Fruit fly (Drosophila melanogaster) whole organism, embryonic: ENCODE data around the gene CG13008.

ENCODE experiments used
- Atf6 ChIP-seq: fragments of 200-800 bp; sonication (Bioruptor generic); IDR thresholded peaks from 2 replicates; pipeline ENCODE4 v1.3.6; 2022; ENCODE audit warnings: missing biosample characterization, missing genetic modification characterization
- Bteb2 ChIP-seq: fragments of 200-800 bp; sonication (Bioruptor generic); optimal IDR thresholded peaks from 2 replicates; lab custom pipeline; 2016; ENCODE audit warnings: missing biosample characterization, missing genetic modification characterization
- CG10321 ChIP-seq: fragments of 200-800 bp; sonication (Bioruptor generic); IDR thresholded peaks from 2 replicates; pipeline ENCODE4 v1.3.6; 2022; ENCODE audit warnings: missing biosample characterization, missing genetic modification characterization
- CG11696 ChIP-seq: fragments of 200-800 bp; sonication (Bioruptor generic); IDR thresholded peaks from 2 replicates; pipeline ENCODE4 v1.3.6; 2022; ENCODE audit warnings: missing biosample characterization, missing genetic modification characterization
- CG15269 ChIP-seq: fragments of 200-800 bp; sonication (Bioruptor generic); optimal IDR thresholded peaks from 2 replicates; lab custom pipeline; 2018; ENCODE audit warnings: missing biosample characterization, mild to moderate bottlenecking, missing genetic modification characterization, moderate library complexity
- CG17359 ChIP-seq: fragments of 200-800 bp; sonication (Bioruptor generic); optimal IDR thresholded peaks from 3 replicates; lab custom pipeline; 2018; ENCODE audit warnings: missing biosample characterization, mild to moderate bottlenecking, missing genetic modification characterization, moderate library complexity
- CG17361 ChIP-seq: fragments of 200-800 bp; sonication (Bioruptor generic); IDR thresholded peaks from 3 replicates; pipeline ENCODE4 v1.3.6; 2022; ENCODE audit warnings: missing biosample characterization, missing genetic modification characterization
- CG17385 ChIP-seq: fragments of 200-800 bp; sonication (Bioruptor generic); optimal IDR thresholded peaks from 3 replicates; lab custom pipeline; 2018; ENCODE audit warnings: missing biosample characterization, mild to moderate bottlenecking, missing genetic modification characterization
- CG18262 ChIP-seq: fragments of 200-800 bp; optimal IDR thresholded peaks from 3 replicates; lab custom pipeline; 2019; ENCODE audit warnings: missing biosample characterization, mild to moderate bottlenecking, missing genetic modification characterization, moderate library complexity
- CG18599 ChIP-seq: fragments of 200-800 bp; sonication (Bioruptor generic); optimal IDR thresholded peaks from 3 replicates; lab custom pipeline; 2017; ENCODE audit warnings: missing biosample characterization, missing genetic modification characterization, mild to moderate bottlenecking, moderate library complexity, missing genetic modification reagents
- CG30403 ChIP-seq: fragments of 200-800 bp; sonication (Bioruptor generic); optimal IDR thresholded peaks from 3 replicates; lab custom pipeline; 2016; ENCODE audit warnings: missing biosample characterization, missing genetic modification characterization
- CG4730 ChIP-seq: fragments of 200-800 bp; sonication (Bioruptor generic); IDR thresholded peaks from 2 replicates; pipeline ENCODE4 v1.3.6; 2022; ENCODE audit warnings: missing biosample characterization, missing genetic modification characterization
- CG7556 ChIP-seq: fragments of 200-800 bp; sonication (Bioruptor generic); optimal IDR thresholded peaks from 2 replicates; lab custom pipeline; 2017; ENCODE audit warnings: missing biosample characterization, mild to moderate bottlenecking, missing genetic modification characterization
- CG7839 ChIP-seq: fragments of 200-800 bp; sonication (Bioruptor generic); optimal IDR thresholded peaks from 3 replicates; lab custom pipeline; 2018; ENCODE audit warnings: missing biosample characterization, mild to moderate bottlenecking, missing genetic modification characterization, moderate library complexity
- CG7963 ChIP-seq: fragments of 200-800 bp; sonication (Bioruptor generic); IDR thresholded peaks from 3 replicates; pipeline ENCODE4 v1.3.6; 2022; ENCODE audit warnings: missing biosample characterization, missing genetic modification characterization; ENCODE audit not compliant: partially characterized antibody
- CG8281 ChIP-seq: fragments of 200-800 bp; sonication (Bioruptor generic); optimal IDR thresholded peaks from 2 replicates; lab custom pipeline; 2018; ENCODE audit warnings: missing biosample characterization, mild to moderate bottlenecking, missing genetic modification characterization, moderate library complexity
- CG9609 ChIP-seq: fragments of 200-800 bp; sonication (Bioruptor generic); optimal IDR thresholded peaks from 3 replicates; lab custom pipeline; 2016; ENCODE audit warnings: missing biosample characterization, missing genetic modification characterization
- CoRest ChIP-seq: fragments of 200-800 bp; sonication (Bioruptor generic); optimal IDR thresholded peaks from 3 replicates; lab custom pipeline; 2018; ENCODE audit warnings: missing biosample characterization, mild to moderate bottlenecking, missing genetic modification characterization, moderate library complexity
- D19A ChIP-seq: fragments of 200-800 bp; optimal IDR thresholded peaks from 3 replicates; lab custom pipeline; 2019; ENCODE audit warnings: missing biosample characterization, mild to moderate bottlenecking, missing genetic modification characterization, moderate library complexity
- E2f2 ChIP-seq: fragments of 200-800 bp; sonication (Bioruptor generic); IDR thresholded peaks from 2 replicates; pipeline ENCODE4 v1.3.6; 2022; ENCODE audit warnings: missing biosample characterization, missing genetic modification characterization
- Ets65A ChIP-seq: fragments of 200-800 bp; sonication (Bioruptor generic); peaks from one replicate; lab custom pipeline; 2016; ENCODE audit warnings: missing biosample characterization, missing genetic modification characterization
- Med ChIP-seq: fragments of 200-800 bp; sonication (Bioruptor generic); peaks from one replicate; lab custom pipeline; 2016; ENCODE audit warnings: missing biosample characterization, missing genetic modification characterization, mild to moderate bottlenecking, inconsistent platforms, moderate library complexity
- Six4 ChIP-seq: fragments of 200-800 bp; sonication (Bioruptor generic); optimal IDR thresholded peaks from 2 replicates; lab custom pipeline; 2016; ENCODE audit warnings: missing biosample characterization, missing genetic modification characterization
- Sox100B ChIP-seq: fragments of 200-800 bp; sonication (Bioruptor generic); optimal IDR thresholded peaks from 3 replicates; lab custom pipeline; 2018; ENCODE audit warnings: missing biosample characterization, mild to moderate bottlenecking, missing genetic modification characterization
- Sox102F ChIP-seq: fragments of 200-800 bp; sonication (Bioruptor generic); optimal IDR thresholded peaks from 2 replicates; lab custom pipeline; 2018; ENCODE audit warnings: missing biosample characterization, mild to moderate bottlenecking, missing genetic modification characterization, moderate library complexity
- ash1 ChIP-seq: fragments of 200-800 bp; sonication (Bioruptor generic); optimal IDR thresholded peaks from 2 replicates; lab custom pipeline; 2018; ENCODE audit warnings: missing biosample characterization, mild to moderate bottlenecking, missing genetic modification characterization
- bcd ChIP-seq: fragments of 200-800 bp; sonication (Bioruptor generic); optimal IDR thresholded peaks from 2 replicates; lab custom pipeline; 2017; ENCODE audit warnings: missing biosample characterization, mild to moderate bottlenecking, missing genetic modification characterization
- cad ChIP-seq: fragments of >200 bp; optimal IDR thresholded peaks from 2 replicates; lab custom pipeline; 2017; ENCODE audit warnings: missing biosample characterization, missing genetic modification characterization
- chinmo ChIP-seq: fragments of 200-800 bp; sonication (Bioruptor generic); IDR thresholded peaks from 4 replicates; pipeline ENCODE4 v1.3.6; 2022; ENCODE audit warnings: missing biosample characterization, missing genetic modification characterization; ENCODE audit not compliant: partially characterized antibody
- fd3F ChIP-seq: fragments of 200-800 bp; sonication (Bioruptor generic); optimal IDR thresholded peaks from 2 replicates; lab custom pipeline; 2018; ENCODE audit warnings: missing biosample characterization, mild to moderate bottlenecking, missing genetic modification characterization, moderate library complexity
- gem ChIP-seq: fragments of 200-800 bp; sonication (Bioruptor generic); optimal IDR thresholded peaks from 2 replicates; lab custom pipeline; 2019; ENCODE audit warnings: missing biosample characterization, mild to moderate bottlenecking, missing genetic modification characterization, moderate library complexity
- lab ChIP-seq: fragments of 200-800 bp; sonication (Bioruptor generic); optimal IDR thresholded peaks from 3 replicates; lab custom pipeline; 2017; ENCODE audit warnings: missing biosample characterization, missing genetic modification characterization, mild to moderate bottlenecking, moderate library complexity, missing genetic modification reagents
- nom ChIP-seq: fragments of 200-800 bp; sonication (Bioruptor generic); optimal IDR thresholded peaks from 2 replicates; lab custom pipeline; 2017; ENCODE audit warnings: missing biosample characterization, missing genetic modification characterization, mild to moderate bottlenecking, moderate library complexity, missing genetic modification reagents
- pnt ChIP-seq: fragments of 200-800 bp; sonication (Bioruptor generic); optimal IDR thresholded peaks from 3 replicates; lab custom pipeline; 2016; ENCODE audit warnings: missing biosample characterization, missing genetic modification characterization
- prd ChIP-seq, 3 experiments: fragments of >200 bp in 2 of 3; fragments of 200-800 bp in 1 of 3; sonication (Bioruptor generic) in 1 of 3; optimal IDR thresholded peaks in 2 of 3; IDR thresholded peaks in 1 of 3; 2 replicates in 2 of 3; 3 replicates in 1 of 3; pipeline versions ENCODE4 v1.3.6 to Lab custom; 2017 to 2022; ENCODE audit warnings: missing biosample characterization in 1 of 3, missing genetic modification characterization in 1 of 3
- sens ChIP-seq: fragments of 200-800 bp; sonication (Bioruptor generic); peaks from one replicate; lab custom pipeline; 2016; ENCODE audit warnings: missing biosample characterization, missing genetic modification characterization
- wek ChIP-seq: fragments of 200-800 bp; sonication (Bioruptor generic); optimal IDR thresholded peaks from 3 replicates; lab custom pipeline; 2018; ENCODE audit warnings: missing biosample characterization, mild to moderate bottlenecking, missing genetic modification characterization, moderate library complexity

The CG13008 gene

DNA sequence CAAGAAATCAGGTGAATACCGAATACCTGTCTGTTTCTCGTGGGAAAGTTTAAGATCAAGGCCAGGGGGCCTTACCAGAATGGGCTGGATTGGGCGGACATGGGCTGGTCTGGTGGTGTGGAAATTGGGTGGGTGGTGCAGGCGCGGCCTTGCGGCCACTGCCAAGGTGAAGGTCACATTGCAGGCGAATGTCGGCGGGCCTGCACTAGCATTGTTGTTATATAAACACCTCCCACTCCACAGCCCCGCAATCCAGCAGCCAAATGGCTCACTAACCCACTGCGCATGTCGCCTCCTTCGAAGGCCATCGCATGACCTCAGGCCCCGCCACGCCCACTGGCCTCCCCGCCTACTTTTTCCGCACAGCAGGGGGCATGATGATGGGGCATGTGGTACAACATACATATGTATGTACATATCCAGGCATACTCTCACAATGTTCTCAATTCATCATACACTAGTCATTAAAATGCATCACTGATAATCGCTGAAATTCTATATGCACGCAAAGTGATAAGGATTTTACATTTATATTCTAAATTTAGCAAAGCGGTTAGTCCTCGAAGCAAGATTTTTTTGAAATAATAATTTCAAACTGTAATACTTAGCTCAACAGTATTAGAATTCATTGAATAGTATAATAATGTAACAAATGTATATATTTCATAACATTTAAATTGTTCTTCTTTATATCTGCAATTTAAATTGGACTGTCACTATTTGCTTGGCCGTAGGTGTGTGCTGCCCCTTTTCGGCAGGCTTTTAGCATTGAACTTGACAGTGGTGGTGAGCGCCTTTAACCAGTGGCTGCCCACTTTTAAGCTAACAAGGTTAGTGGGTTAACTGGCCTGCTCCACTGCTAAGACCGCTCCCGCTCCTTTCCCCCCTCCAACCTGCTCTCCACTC lies 14.2 kb upstream of the CG13008 start (continued):
- TF ChIP-seq Ets65A (peak; percentile 62), Atf6 (GFP tag; lab: Robert Waterston, UW) (no peak), pnt (GFP tag; lab: Kevin White, UChicago) (no peak), cad (GFP tag; lab: Kevin White, UChicago) (no peak), Med (GFP tag; lab: Kevin White, UChicago) (peak; percentile 53), CG15269 (no peak), CG4730 (GFP tag; lab: Robert Waterston, UW) (peak; percentile 23; the same call in 1 of the 2 replicates), gem (tag; lab: Kevin White, UChicago) (peak; percentile 49), CG30403 (GFP tag; lab: Kevin White, UChicago) (peak; percentile 7), CG7839 (tag; lab: Kevin White, UChicago) (peak; percentile 3), sens (GFP tag; lab: Kevin White, UChicago) (peak; percentile 48), CG17359 (tag; lab: Kevin White, UChicago) (peak; percentile 10), Six4 (no peak), CG7556 (GFP tag; lab: Kevin White, UChicago) (peak; percentile 50), CoRest (tag; lab: Kevin White, UChicago) (peak; percentile 17), nom (no peak), lab (GFP tag; lab: Kevin White, UChicago) (peak; percentile 17), CG17385 (GFP tag; lab: Kevin White, UChicago) (peak; percentile 13), Bteb2 (GFP tag; lab: Kevin White, UChicago) (no peak), Sox100B (GFP tag; lab: Kevin White, UChicago) (peak; percentile 12), CG11696 (GFP tag; lab: Robert Waterston, UW) (0 out of 2 replicates have a peak, but pooled peaks have one; percentile 20), CG10321 (GFP tag; lab: Robert Waterston, UW) (no peak), CG17361 (GFP tag; lab: Robert Waterston, UW) (peak; percentile 48), bcd (GFP tag; lab: Kevin White, UChicago) (peak; percentile 11), CG18599 (GFP tag; lab: Kevin White, UChicago) (peak; percentile 40), CG18262 (tag; lab: Kevin White, UChicago) (peak; percentile 37), chinmo (0 out of 4 replicates have a peak, but pooled peaks have one; percentile 51), Sox102F (peak; percentile 18)

- TF ChIP-seq D19A (tag; lab: Kevin White, UChicago) = no peak
- peak; percentile 97 for TF ChIP-seq CG8281 (tag; lab: Kevin White, UChicago)
- TF ChIP-seq fd3F = no peak
These were observed 13.1 kb upstream of the CG13008 start for dm6 chrX:16697882-16698571.

- TF ChIP-seq prd (optimal IDR thresholded peaks at IDR 0.05; lab: Kevin White, UChicago) (no peak), prd (GFP tag; IDR thresholded peaks at IDR 0.05; lab: Robert Waterston, UW) (no peak), CG9609 (no peak), wek (no peak), CG11696 (GFP tag; lab: Robert Waterston, UW) (no peak), CG17359 (tag; lab: Kevin White, UChicago) (no peak), E2f2 (no peak), CG7963 (GFP tag; lab: Robert Waterston, UW) (no peak), ash1 (GFP tag; lab: Kevin White, UChicago) (no peak)
These were observed 11.0 kb upstream of the CG13008 start, which contains the start of gene CG9676 for dm6 chrX:16700070-16700469. Gene CG9676 (minus strand): TSS chrX:16700170.
